Worm (Caenorhabditis elegans): ENCODE data around the gene F37C4.8.

- no peak for TF ChIP-seq Y48G9A.11 (GFP tag; IDR thresholded peaks at IDR 0.05)
- no peak for TF ChIP-seq dmd-9 (GFP tag; IDR thresholded peaks at IDR 0.05)
- TF ChIP-seq aly-2 (tag; optimal IDR thresholded peaks at IDR 0.05) = no peak
- no peak for TF ChIP-seq nhr-102 (tag; optimal IDR thresholded peaks at IDR 0.05)
- no peak for TF ChIP-seq ctbp-1 (GFP tag; IDR thresholded peaks at IDR 0.05)
- TF ChIP-seq sdz-12 (GFP tag; optimal IDR thresholded peaks at IDR 0.05) = no peak
- TF ChIP-seq lin-13 (GFP tag; optimal IDR thresholded peaks at IDR 0.05) = no peak
- TF ChIP-seq daf-16 (GFP tag; optimal IDR thresholded peaks at IDR 0.05) = no peak
- TF ChIP-seq daf-16 (tag; optimal IDR thresholded peaks at IDR 0.05) = peak; percentile 36
These were observed 15.0 kb downstream of the F37C4.8 start for ce11 chrIV:3866018-3866417.

Measured in whole organism, L4 larva.